Worm (Caenorhabditis elegans): Measurements from ENCODE around the gene anmt-3.

anmt-3 gene

DNA sequence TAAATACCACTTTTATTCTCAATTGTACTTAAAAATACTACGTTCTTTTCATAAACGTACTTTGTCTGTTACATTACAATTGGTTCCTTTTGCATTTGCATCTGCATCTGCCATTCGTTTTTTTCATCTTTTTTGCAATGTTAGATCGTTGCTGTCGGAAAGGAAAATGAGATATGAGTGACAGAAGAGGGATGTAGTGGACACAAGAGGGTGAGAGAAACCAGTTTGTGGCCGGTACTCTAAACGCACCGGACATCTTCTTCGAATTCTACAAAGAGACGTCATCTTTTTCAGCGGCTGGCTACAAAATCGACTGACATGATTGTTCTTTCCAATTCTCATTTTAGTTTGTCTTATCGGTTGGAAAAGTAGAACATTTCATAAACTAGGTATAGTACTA, 44.6 kb upstream of the anmt-3 start:
- TF ChIP-seq dmd-4 (tag; optimal IDR thresholded peaks at IDR 0.05): no peak
- no peak for TF ChIP-seq ZK546.5 (tag; optimal IDR thresholded peaks at IDR 0.05)
- peak; percentile 38 for TF ChIP-seq crh-2 (tag; optimal IDR thresholded peaks at IDR 0.05)
- TF ChIP-seq nhr-21 (tag; optimal IDR thresholded peaks at IDR 0.05): no peak
- no peak for TF ChIP-seq nhr-10 (tag; optimal IDR thresholded peaks at IDR 0.05)
- TF ChIP-seq nhr-25 (tag; optimal IDR thresholded peaks at IDR 0.05): peak; percentile 60
- TF ChIP-seq nhr-77 (tag; optimal IDR thresholded peaks at IDR 0.05): no peak
- no peak for TF ChIP-seq skn-1 (tag; optimal IDR thresholded peaks at IDR 0.05)
- TF ChIP-seq unc-55 (GFP tag; optimal IDR thresholded peaks at IDR 0.05): no peak
- TF ChIP-seq lin-39 (tag; optimal IDR thresholded peaks at IDR 0.05): no peak
- no peak for TF ChIP-seq zag-1 (tag; optimal IDR thresholded peaks at IDR 0.05)
- TF ChIP-seq sma-9 (GFP tag; optimal IDR thresholded peaks at IDR 0.05): peak; percentile 52
- TF ChIP-seq sma-9 (tag; optimal IDR thresholded peaks at IDR 0.05): no peak
- no peak for TF ChIP-seq unc-39 (tag; optimal IDR thresholded peaks at IDR 0.05)
- TF ChIP-seq nhr-6 (tag; optimal IDR thresholded peaks at IDR 0.05): peak; percentile 41
- TF ChIP-seq nhr-129 (tag; optimal IDR thresholded peaks at IDR 0.05): peak; percentile 12
- TF ChIP-seq blmp-1 (tag; optimal IDR thresholded peaks at IDR 0.05; ENCODE audit: insufficient read depth): peak; percentile 55

DNA sequence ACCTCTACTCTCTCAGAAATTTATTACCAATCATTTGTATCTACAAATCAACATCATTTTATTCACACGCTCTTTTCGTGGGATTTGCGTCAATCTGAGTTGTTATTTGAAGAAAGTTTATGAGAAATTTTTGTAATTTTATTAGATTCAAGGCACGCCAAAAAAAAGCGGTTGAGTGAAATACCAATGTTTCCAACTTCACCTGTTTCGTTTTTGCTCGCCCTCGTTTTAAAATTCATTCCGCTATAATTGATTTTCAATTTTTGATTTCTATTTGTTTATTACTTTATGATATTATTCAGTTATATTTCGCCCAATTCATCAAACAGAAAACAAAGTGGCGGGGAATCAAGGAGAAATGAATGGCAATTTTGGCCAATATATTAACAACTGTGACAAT, 42.6 kb upstream of the anmt-3 start, which contains the start of gene K08H10.10:
Gene K08H10.10, plus strand, starts transcription at position 301 of the 400 bp plus-strand sequence.
- no peak for TF ChIP-seq sma-9 (GFP tag; optimal IDR thresholded peaks at IDR 0.05)
- no peak for TF ChIP-seq sma-9 (tag; optimal IDR thresholded peaks at IDR 0.05)
- TF ChIP-seq egl-27 (tag; optimal IDR thresholded peaks at IDR 0.05): no peak
- TF ChIP-seq lsy-2 (tag; optimal IDR thresholded peaks at IDR 0.05): no peak

DNA sequence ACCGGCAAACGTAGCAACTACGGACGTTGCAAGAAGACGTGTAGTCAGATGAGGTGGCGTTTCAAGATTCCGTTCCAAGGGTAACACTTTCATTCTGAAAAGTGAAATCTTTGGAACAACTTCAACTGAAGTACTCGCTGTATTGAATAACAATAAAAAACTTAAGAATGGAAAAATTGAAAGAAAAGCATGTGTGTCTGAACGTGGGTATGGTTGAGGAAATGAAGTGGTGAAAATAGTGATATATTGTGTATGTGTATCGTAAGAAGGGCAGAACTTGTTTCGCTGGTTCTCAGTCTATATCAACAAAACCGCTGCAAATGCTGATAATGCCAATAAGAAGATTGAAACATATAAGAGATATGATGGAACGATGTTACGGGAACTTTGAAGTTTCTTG, 37.7 kb upstream of the anmt-3 start, which contains the start of gene K08H10.6:
Gene K08H10.6, minus strand, starts transcription at position 101 of the 400 bp plus-strand sequence.
- no peak for TF ChIP-seq nhr-25 (tag; optimal IDR thresholded peaks at IDR 0.05)
- no peak for TF ChIP-seq ztf-11 (tag; optimal IDR thresholded peaks at IDR 0.05)

DNA sequence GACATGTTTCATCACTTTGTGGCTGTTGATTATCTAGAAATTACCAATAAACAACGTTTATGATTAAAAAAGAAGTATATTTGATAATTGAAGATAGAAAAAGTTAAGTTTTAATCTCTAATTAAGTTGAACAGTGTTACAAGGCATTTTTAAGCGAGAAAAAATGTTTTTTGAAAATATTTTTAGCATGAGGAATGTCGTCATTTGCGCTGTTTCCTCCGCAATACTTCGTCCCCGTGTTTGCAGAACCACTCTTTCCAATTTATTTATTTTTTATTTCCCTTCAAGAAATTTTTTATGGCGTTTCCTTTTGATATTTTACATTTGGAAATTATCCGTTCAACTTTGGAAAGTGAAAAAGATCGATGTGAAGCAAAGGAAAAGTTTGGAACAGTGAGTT, 33.5 kb upstream of the anmt-3 start, which contains the start of the genes rde-1 and trpp-6:
Gene rde-1, minus strand, starts transcription at position 33 of the 400 bp plus-strand sequence.
Gene trpp-6, plus strand, starts transcription at position 286 of the 400 bp plus-strand sequence.
- peak; percentile 55 for TF ChIP-seq unc-55 (GFP tag; optimal IDR thresholded peaks at IDR 0.05)
- TF ChIP-seq aly-2 (tag; optimal IDR thresholded peaks at IDR 0.05): no peak
- peak; percentile 15 for TF ChIP-seq gmeb-1 (tag; optimal IDR thresholded peaks at IDR 0.05)
- TF ChIP-seq C34F6.9 (tag; optimal IDR thresholded peaks at IDR 0.05): peak; percentile 35

DNA sequence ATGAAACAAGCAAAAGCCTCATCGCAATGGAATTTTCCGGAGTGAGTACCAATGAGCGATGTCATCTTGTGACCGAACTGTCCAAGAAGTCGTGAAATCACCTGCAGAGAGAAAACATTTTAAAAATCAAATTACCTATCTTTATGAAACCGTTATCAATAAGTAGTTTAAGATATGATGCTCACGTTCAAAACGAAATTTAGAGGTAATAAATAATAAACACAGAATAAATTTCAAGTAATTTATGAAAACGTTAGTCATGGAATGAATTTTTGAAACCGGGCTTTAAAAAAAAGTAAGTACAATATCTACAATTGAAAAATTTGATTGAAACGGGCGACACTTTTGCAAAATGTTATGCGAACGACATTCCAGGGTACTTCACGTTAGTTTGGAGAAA, 29.6 kb upstream of the anmt-3 start, which contains the start of gene C27H6.8:
Gene C27H6.8, minus strand, starts transcription at position 101 of the 400 bp plus-strand sequence.
- TF ChIP-seq nhr-237 (tag; optimal IDR thresholded peaks at IDR 0.05) (no peak), nhr-12 (tag; optimal IDR thresholded peaks at IDR 0.05) (no peak), lin-39 (tag; optimal IDR thresholded peaks at IDR 0.05) (no peak), C34F6.9 (tag; optimal IDR thresholded peaks at IDR 0.05) (no peak), ztf-11 (tag; optimal IDR thresholded peaks at IDR 0.05) (no peak), Y55F3AM.14 (GFP tag; optimal IDR thresholded peaks at IDR 0.05) (no peak), crh-2 (tag; optimal IDR thresholded peaks at IDR 0.05) (no peak), zag-1 (tag; optimal IDR thresholded peaks at IDR 0.05) (no peak), nhr-6 (tag; optimal IDR thresholded peaks at IDR 0.05) (no peak), ZK546.5 (tag; optimal IDR thresholded peaks at IDR 0.05) (no peak), nhr-11 (tag; optimal IDR thresholded peaks at IDR 0.05) (no peak), mab-5 (tag; optimal IDR thresholded peaks at IDR 0.05) (no peak), mdl-1 (tag; optimal IDR thresholded peaks at IDR 0.05) (no peak), lsy-2 (tag; optimal IDR thresholded peaks at IDR 0.05) (no peak), skn-1 (tag; optimal IDR thresholded peaks at IDR 0.05) (no peak), ceh-82 (tag; optimal IDR thresholded peaks at IDR 0.05) (no peak)

DNA sequence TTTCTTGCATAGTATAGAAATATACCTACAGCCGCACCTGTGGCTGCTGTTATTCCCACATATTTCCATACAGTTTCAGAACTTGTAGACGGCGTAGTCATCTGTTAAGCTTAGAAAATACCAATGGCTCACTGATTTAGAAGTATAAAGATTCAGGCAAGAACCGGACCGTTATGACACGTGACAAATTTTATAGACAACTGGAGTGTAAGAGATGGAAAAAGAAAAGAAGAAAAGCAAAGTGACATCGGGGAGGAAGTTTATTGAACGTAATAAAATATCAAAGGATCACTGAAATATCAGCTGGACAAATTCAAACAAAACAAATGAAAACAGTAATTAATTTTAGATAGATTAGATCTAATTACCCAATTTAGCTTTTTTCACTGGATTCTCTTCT, 28.0 kb upstream of the anmt-3 start, which contains the start of gene rmd-2:
Gene rmd-2, minus strand, starts transcription at position 101 of the 400 bp plus-strand sequence.
- no peak for TF ChIP-seq skn-1 (tag; optimal IDR thresholded peaks at IDR 0.05)
- peak; percentile 1 for TF ChIP-seq nhr-129 (tag; optimal IDR thresholded peaks at IDR 0.05)

Measured in whole organism, L2 larva.